Worm (Caenorhabditis elegans): ENCODE data around the gene T12A7.9.

ce11 chrIV:11801078-11801477 lies 45.3 kb upstream of the T12A7.9 start, which contains the start of gene dyf-18:
- TF ChIP-seq tab-1 (GFP tag; IDR thresholded peaks at IDR 0.05) = no peak
- TF ChIP-seq T22C8.4 (GFP tag; IDR thresholded peaks at IDR 0.05) = no peak
- TF ChIP-seq flt-1 (GFP tag; IDR thresholded peaks at IDR 0.05) = no peak
- TF ChIP-seq cog-1 (tag; optimal IDR thresholded peaks at IDR 0.05) = no peak
- no peak for TF ChIP-seq med-1 (GFP tag; optimal IDR thresholded peaks at IDR 0.05; ENCODE audit: insufficient read depth)
